Worm (Caenorhabditis elegans): ENCODE data around the gene ser-6.

DNA sequence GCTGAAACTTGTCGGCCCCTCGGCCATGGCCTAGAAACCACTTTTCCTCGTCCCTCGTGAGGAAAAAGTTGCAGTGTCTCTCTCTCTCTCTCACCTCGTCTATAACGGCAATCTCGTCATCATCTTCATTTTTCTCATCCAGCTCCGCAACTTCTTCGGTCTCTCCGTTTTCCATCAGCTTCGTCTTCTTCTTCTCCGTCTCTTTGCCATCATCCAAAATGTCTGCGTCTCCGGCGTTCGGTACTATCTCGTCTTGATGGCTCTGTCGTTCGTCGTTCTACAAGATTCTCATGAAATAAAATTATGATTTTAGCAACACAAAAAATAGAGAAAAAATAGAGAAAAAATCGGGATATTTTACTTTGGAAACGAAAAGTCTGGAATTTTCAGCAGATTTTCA, 41.6 kb downstream of the ser-6 start:
- no peak for TF ChIP-seq ama-1 (optimal IDR thresholded peaks at IDR 0.05)
- no peak for TF ChIP-seq ceh-13 (GFP tag; optimal IDR thresholded peaks at IDR 0.05)
- no peak for TF ChIP-seq tra-4 (tag; optimal IDR thresholded peaks at IDR 0.05)
- TF ChIP-seq ceh-36 (tag; optimal IDR thresholded peaks at IDR 0.05) = no peak
- TF ChIP-seq tbx-37 (GFP tag; conservative IDR thresholded peaks at IDR 0.05) = no peak
- TF ChIP-seq pes-1 (GFP tag; IDR thresholded peaks at IDR 0.05) = no peak
- no peak for TF ChIP-seq hmbx-1 (tag; optimal IDR thresholded peaks at IDR 0.05)
- TF ChIP-seq hnd-1 (tag; optimal IDR thresholded peaks at IDR 0.05) = no peak
- TF ChIP-seq hmg-4 (GFP tag; optimal IDR thresholded peaks at IDR 0.05) = no peak
- TF ChIP-seq flt-1 (GFP tag; IDR thresholded peaks at IDR 0.05) = no peak
- no peak for TF ChIP-seq aly-1 (tag; optimal IDR thresholded peaks at IDR 0.05)
- no peak for TF ChIP-seq B0310.2 (tag; optimal IDR thresholded peaks at IDR 0.05)
- TF ChIP-seq sea-1 (GFP tag; conservative IDR thresholded peaks at IDR 0.05) = no peak

Measured in whole organism, early embryonic.